Worm (Caenorhabditis elegans): Measurements from ENCODE around the gene F28A10.13.

The F28A10.13 gene

ce11 chrII:825521-825920 is 23.1 kb upstream of the F28A10.13 start, which contains the start of gene F28A10.1:
Gene F28A10.1 (plus strand): TSS chrII:825821.
- TF ChIP-seq zag-1 (tag; optimal IDR thresholded peaks at IDR 0.05) (no peak), elt-1 (tag; optimal IDR thresholded peaks at IDR 0.05) (no peak), jun-1 (tag; optimal IDR thresholded peaks at IDR 0.05) (no peak), ceh-16 (tag; optimal IDR thresholded peaks at IDR 0.05) (no peak)

ce11 chrII:838414-838813 is 10.2 kb upstream of the F28A10.13 start, which contains the start of gene F28A10.8:
Gene F28A10.8 (minus strand): TSS chrII:838514.
- TF ChIP-seq ceh-82 (tag; optimal IDR thresholded peaks at IDR 0.05) (no peak), mdl-1 (tag; optimal IDR thresholded peaks at IDR 0.05) (no peak), fkh-2 (tag; optimal IDR thresholded peaks at IDR 0.05) (no peak), lin-15B (tag; optimal IDR thresholded peaks at IDR 0.05) (no peak), unc-39 (tag; optimal IDR thresholded peaks at IDR 0.05) (no peak), ceh-28 (tag; optimal IDR thresholded peaks at IDR 0.05) (no peak), elt-3 (tag; optimal IDR thresholded peaks at IDR 0.05) (no peak), eor-1 (tag; optimal IDR thresholded peaks at IDR 0.05) (no peak), zag-1 (tag; optimal IDR thresholded peaks at IDR 0.05) (no peak), ztf-4 (tag; optimal IDR thresholded peaks at IDR 0.05) (no peak), ZK546.5 (tag; optimal IDR thresholded peaks at IDR 0.05) (no peak), mml-1 (tag; optimal IDR thresholded peaks at IDR 0.05) (no peak), ztf-11 (tag; optimal IDR thresholded peaks at IDR 0.05) (no peak), sea-2 (GFP tag; optimal IDR thresholded peaks at IDR 0.05) (no peak), nhr-237 (tag; optimal IDR thresholded peaks at IDR 0.05) (no peak), R02D3.7 (tag; optimal IDR thresholded peaks at IDR 0.05) (no peak), ceh-9 (tag; optimal IDR thresholded peaks at IDR 0.05) (no peak), ceh-16 (tag; optimal IDR thresholded peaks at IDR 0.05) (no peak), nhr-23 (tag; optimal IDR thresholded peaks at IDR 0.05) (no peak), egl-5 (tag; optimal IDR thresholded peaks at IDR 0.05) (no peak)

DNA sequence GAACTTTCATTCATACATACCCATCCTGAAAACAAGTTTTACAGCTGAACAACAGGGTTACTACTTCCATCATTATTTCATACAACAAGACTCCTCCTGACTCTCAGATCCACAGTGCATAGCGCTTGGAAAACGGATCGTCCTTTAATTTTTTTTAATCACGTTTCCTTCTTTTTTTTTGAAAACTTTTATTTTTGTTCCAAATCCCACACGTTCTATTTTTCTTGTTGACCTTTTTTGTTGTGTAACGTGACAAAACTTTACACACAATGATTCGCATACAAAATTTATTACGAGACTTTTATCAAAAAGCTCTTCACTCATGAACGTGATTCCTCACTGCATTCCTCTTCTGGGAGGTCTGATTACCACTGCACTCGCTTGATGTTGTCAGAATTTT is 8.5 kb upstream of the F28A10.13 start, which contains the start of gene clc-33:
Gene clc-33, plus strand, starts transcription at position 301 of the 400 bp plus-strand sequence.
- TF ChIP-seq pha-4 (tag; optimal IDR thresholded peaks at IDR 0.05) (no peak), fkh-10 (GFP tag; optimal IDR thresholded peaks at IDR 0.05) (no peak), fkh-2 (tag; optimal IDR thresholded peaks at IDR 0.05) (no peak), aly-2 (tag; optimal IDR thresholded peaks at IDR 0.05) (no peak), snpc-4 (tag; optimal IDR thresholded peaks at IDR 0.05) (no peak), zag-1 (tag; optimal IDR thresholded peaks at IDR 0.05) (no peak), sea-2 (GFP tag; optimal IDR thresholded peaks at IDR 0.05) (no peak), nhr-67 (tag; optimal IDR thresholded peaks at IDR 0.05) (no peak), R02D3.7 (tag; optimal IDR thresholded peaks at IDR 0.05) (no peak), tbx-2 (tag; optimal IDR thresholded peaks at IDR 0.05) (no peak)

- TF ChIP-seq nhr-11 (tag; optimal IDR thresholded peaks at IDR 0.05): no peak
- no peak for TF ChIP-seq elt-3 (tag; optimal IDR thresholded peaks at IDR 0.05)
- no peak for TF ChIP-seq unc-39 (tag; optimal IDR thresholded peaks at IDR 0.05)
- no peak for TF ChIP-seq egl-5 (tag; optimal IDR thresholded peaks at IDR 0.05)
- no peak for TF ChIP-seq ceh-9 (tag; optimal IDR thresholded peaks at IDR 0.05)
- no peak for TF ChIP-seq mdl-1 (tag; optimal IDR thresholded peaks at IDR 0.05)
- no peak for TF ChIP-seq elt-2 (tag; optimal IDR thresholded peaks at IDR 0.05)
- no peak for TF ChIP-seq lsy-12 (tag; optimal IDR thresholded peaks at IDR 0.05)
- TF ChIP-seq ZK546.5 (tag; optimal IDR thresholded peaks at IDR 0.05): no peak
- TF ChIP-seq egl-27 (tag; optimal IDR thresholded peaks at IDR 0.05): no peak
- TF ChIP-seq zag-1 (tag; optimal IDR thresholded peaks at IDR 0.05): no peak
- no peak for TF ChIP-seq nhr-43 (tag; optimal IDR thresholded peaks at IDR 0.05; ENCODE audit: poor library complexity, severe bottlenecking)
- TF ChIP-seq nhr-28 (tag; optimal IDR thresholded peaks at IDR 0.05): no peak
- no peak for TF ChIP-seq ztf-11 (tag; optimal IDR thresholded peaks at IDR 0.05)
- TF ChIP-seq elt-1 (tag; optimal IDR thresholded peaks at IDR 0.05): no peak
- no peak for TF ChIP-seq fkh-2 (tag; optimal IDR thresholded peaks at IDR 0.05)
- TF ChIP-seq nhr-25 (tag; optimal IDR thresholded peaks at IDR 0.05): no peak
- TF ChIP-seq tbx-2 (tag; optimal IDR thresholded peaks at IDR 0.05): no peak
- no peak for TF ChIP-seq fkh-10 (GFP tag; optimal IDR thresholded peaks at IDR 0.05)
Observed at ce11 chrII:843971-844370, 4.6 kb upstream of the F28A10.13 start, which contains the start of gene F28A10.4. Gene F28A10.4 (plus strand): TSS chrII:844271.

DNA sequence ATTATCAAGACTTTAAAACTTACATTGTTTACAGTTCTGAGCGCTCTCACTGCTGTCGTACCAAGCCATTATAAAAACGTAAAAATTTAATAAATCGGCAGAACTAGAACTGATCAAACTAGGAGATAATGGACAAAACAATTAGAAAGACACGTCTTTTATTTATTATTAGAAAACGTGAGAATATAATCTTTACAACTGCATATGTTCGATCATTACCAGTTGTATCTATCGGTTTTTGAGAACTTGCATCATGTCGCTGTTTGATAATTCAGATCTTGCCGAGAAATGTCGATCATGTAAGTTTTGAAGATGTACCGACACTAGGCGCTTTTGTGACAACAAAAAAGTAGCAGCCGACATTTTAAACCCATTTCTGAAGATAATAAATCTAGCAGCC is 3.0 kb upstream of the F28A10.13 start, which contains the start of gene F28A10.7:
Gene F28A10.7, minus strand, starts transcription at position 101 of the 400 bp plus-strand sequence.
- no peak for TF ChIP-seq pqm-1 (tag; optimal IDR thresholded peaks at IDR 0.05)
- no peak for TF ChIP-seq fos-1 (tag; optimal IDR thresholded peaks at IDR 0.05)
- no peak for TF ChIP-seq fkh-10 (GFP tag; optimal IDR thresholded peaks at IDR 0.05)
- no peak for TF ChIP-seq ceh-16 (tag; optimal IDR thresholded peaks at IDR 0.05)
- no peak for TF ChIP-seq tbx-2 (tag; optimal IDR thresholded peaks at IDR 0.05)
- no peak for TF ChIP-seq nhr-11 (tag; optimal IDR thresholded peaks at IDR 0.05)
- no peak for TF ChIP-seq aly-2 (tag; optimal IDR thresholded peaks at IDR 0.05)
- TF ChIP-seq ceh-82 (tag; optimal IDR thresholded peaks at IDR 0.05): no peak
- TF ChIP-seq ceh-9 (tag; optimal IDR thresholded peaks at IDR 0.05): no peak
- no peak for TF ChIP-seq elt-1 (tag; optimal IDR thresholded peaks at IDR 0.05)
- TF ChIP-seq snpc-4 (tag; optimal IDR thresholded peaks at IDR 0.05): no peak
- no peak for TF ChIP-seq jun-1 (tag; optimal IDR thresholded peaks at IDR 0.05)
- TF ChIP-seq ztf-11 (tag; optimal IDR thresholded peaks at IDR 0.05): no peak
- no peak for TF ChIP-seq egl-5 (tag; optimal IDR thresholded peaks at IDR 0.05)
- no peak for TF ChIP-seq eor-1 (tag; optimal IDR thresholded peaks at IDR 0.05)
